Fruit fly (Drosophila melanogaster) S2 (cell line): ENCODE results near the gene brm.

Experiments
- CG8478 ChIP-seq: fragments of >200 bp; optimal IDR thresholded peaks from 2 replicates; lab custom pipeline; 2018
- CTCF ChIP-seq, 2 experiments: fragments of >200 bp; optimal IDR thresholded peaks; 2 replicates each; lab custom pipeline; 2018

DNA sequence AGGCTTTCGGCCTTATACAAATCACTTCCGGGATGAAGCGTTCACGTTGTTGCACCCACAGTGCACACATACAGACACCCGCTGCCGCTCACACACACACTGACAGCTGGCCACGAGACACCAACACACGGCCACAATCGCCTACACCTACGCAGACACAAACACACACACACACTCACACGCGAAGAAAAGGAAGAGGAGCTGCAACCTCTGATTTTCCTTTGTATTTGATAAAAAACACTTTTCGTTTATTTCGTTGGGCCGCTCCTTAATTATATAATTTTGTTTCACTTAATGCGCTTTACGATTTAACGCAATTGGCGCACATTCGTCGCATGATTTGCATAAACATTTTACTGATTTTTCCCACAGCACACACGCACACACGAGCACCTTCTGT is 58.4 kb downstream of the brm start:
- TF ChIP-seq CG8478 (no peak), CTCF (optimal IDR thresholded peaks at IDR 0.05; lab: Kevin White, UChicago) (no peak)
